Worm (Caenorhabditis elegans) whole organism, L4/young adult: ENCODE data around the gene hacd-1.

Experiments used
- W03F9.2 ChIP-seq: fragments of 150-350 bp; optimal IDR thresholded peaks from 2 replicates; lab custom pipeline; 2014; ENCODE audit warnings: missing biosample characterization, missing genetic modification characterization
- dao-5 ChIP-seq: sonication (generic microtip); optimal IDR thresholded peaks from 2 replicates; lab custom pipeline; 2016; ENCODE audit warnings: missing genotype, missing genetic modification characterization, moderate library complexity, missing compliant biosample characterization
- him-1 ChIP-seq: sonication (generic microtip); optimal IDR thresholded peaks from 2 replicates; lab custom pipeline; 2016; ENCODE audit warnings: missing genotype, missing genetic modification reagents, missing genetic modification characterization, missing compliant biosample characterization

ce11 chrV:1488642-1489041 lies 28.5 kb downstream of the hacd-1 start:
- TF ChIP-seq dao-5 (no peak), him-1 (tag; lab: Kevin White, UChicago) (no peak), W03F9.2 (tag; lab: Kevin White, UChicago) (no peak)
